Worm (Caenorhabditis elegans): ENCODE results near the gene ttr-11.

- TF ChIP-seq him-1 (tag; optimal IDR thresholded peaks at IDR 0.05) (no peak), W03F9.2 (tag; optimal IDR thresholded peaks at IDR 0.05) (no peak)
Measured at ce11 chrV:20595653-20596052, 7.5 kb upstream of the ttr-11 start, which contains the start of gene F26F2.11.

All from whole organism, L4/young adult.